Fruit fly (Drosophila melanogaster) whole organism, embryonic: ENCODE measurements around the gene CG12056.

ENCODE experiments used
- ATbp ChIP-seq: fragments of 200-800 bp; sonication (Bioruptor generic); optimal IDR thresholded peaks from 2 replicates; lab custom pipeline; 2017; ENCODE audit warnings: missing biosample characterization, mild to moderate bottlenecking, missing genetic modification characterization, missing genetic modification reagents
- B-H2 ChIP-seq: fragments of 200-800 bp; sonication (Bioruptor generic); optimal IDR thresholded peaks from 2 replicates; lab custom pipeline; 2018; ENCODE audit warnings: missing biosample characterization, mild to moderate bottlenecking, missing genetic modification characterization
- Bdp1 ChIP-seq: fragments of 200-800 bp; sonication (Bioruptor generic); optimal IDR thresholded peaks from 3 replicates; lab custom pipeline; 2016; ENCODE audit warnings: missing biosample characterization, missing genetic modification characterization
- CG10267 ChIP-seq: fragments of 200-800 bp; sonication (Bioruptor generic); optimal IDR thresholded peaks from 2 replicates; lab custom pipeline; 2018; ENCODE audit warnings: missing biosample characterization, mild to moderate bottlenecking, missing genetic modification characterization, moderate library complexity
- CG11247 ChIP-seq: fragments of 200-800 bp; sonication (Bioruptor generic); IDR thresholded peaks from 2 replicates; pipeline ENCODE4 v1.3.6; 2022; ENCODE audit warnings: missing biosample characterization, missing genetic modification characterization
- CG11723 ChIP-seq: fragments of 200-800 bp; sonication (Bioruptor generic); optimal IDR thresholded peaks from 2 replicates; lab custom pipeline; 2017; ENCODE audit warnings: missing biosample characterization, mild to moderate bottlenecking, missing genetic modification characterization
- CG12219 ChIP-seq: fragments of 200-800 bp; sonication (Bioruptor generic); optimal IDR thresholded peaks from 3 replicates; lab custom pipeline; 2018; ENCODE audit warnings: missing biosample characterization, mild to moderate bottlenecking, missing genetic modification characterization
- CG13624 ChIP-seq: fragments of 200-800 bp; sonication (Bioruptor generic); optimal IDR thresholded peaks from 2 replicates; lab custom pipeline; 2016; ENCODE audit warnings: missing biosample characterization, missing genetic modification characterization
- CG15696 ChIP-seq: fragments of 200-800 bp; sonication (Bioruptor generic); optimal IDR thresholded peaks from 2 replicates; lab custom pipeline; 2019; ENCODE audit warnings: missing biosample characterization, mild to moderate bottlenecking, missing genetic modification characterization, moderate library complexity
- CG17359 ChIP-seq: fragments of 200-800 bp; sonication (Bioruptor generic); optimal IDR thresholded peaks from 3 replicates; lab custom pipeline; 2018; ENCODE audit warnings: missing biosample characterization, mild to moderate bottlenecking, missing genetic modification characterization, moderate library complexity
- CG17568 ChIP-seq: fragments of 200-800 bp; sonication (Bioruptor generic); optimal IDR thresholded peaks from 2 replicates; lab custom pipeline; 2018; ENCODE audit warnings: missing biosample characterization, mild to moderate bottlenecking, missing genetic modification characterization, moderate library complexity
- CG3065 ChIP-seq: fragments of 200-800 bp; sonication (Bioruptor generic); optimal IDR thresholded peaks from 2 replicates; lab custom pipeline; 2016; ENCODE audit warnings: missing biosample characterization, missing genetic modification characterization
- CG34422 ChIP-seq: fragments of 200-800 bp; sonication (Bioruptor generic); IDR thresholded peaks from 3 replicates; pipeline ENCODE4 v1.3.6; 2022; ENCODE audit warnings: missing biosample characterization, missing genetic modification characterization
- CG3847 ChIP-seq: fragments of 200-800 bp; sonication (Bioruptor generic); IDR thresholded peaks from 2 replicates; pipeline ENCODE4 v1.3.6; 2022; ENCODE audit warnings: missing biosample characterization, missing genetic modification characterization
- CG4854 ChIP-seq: fragments of 200-800 bp; sonication (Bioruptor generic); optimal IDR thresholded peaks from 2 replicates; lab custom pipeline; 2016; ENCODE audit warnings: missing biosample characterization, missing genetic modification characterization, inconsistent platforms
- CG5953 ChIP-seq: fragments of 200-800 bp; sonication (Bioruptor generic); IDR thresholded peaks from 2 replicates; pipeline ENCODE4 v1.3.6; 2022; ENCODE audit warnings: missing biosample characterization, missing genetic modification characterization
- CG7745 ChIP-seq: fragments of 200-800 bp; sonication (Bioruptor generic); optimal IDR thresholded peaks from 2 replicates; lab custom pipeline; 2018; ENCODE audit warnings: missing biosample characterization, mild to moderate bottlenecking, missing genetic modification characterization, moderate library complexity
- CG7839 ChIP-seq: fragments of 200-800 bp; sonication (Bioruptor generic); optimal IDR thresholded peaks from 3 replicates; lab custom pipeline; 2018; ENCODE audit warnings: missing biosample characterization, mild to moderate bottlenecking, missing genetic modification characterization, moderate library complexity
- CG8765 ChIP-seq: fragments of 200-800 bp; sonication (Bioruptor generic); IDR thresholded peaks from 2 replicates; pipeline ENCODE4 v1.3.6; 2022; ENCODE audit warnings: missing biosample characterization, missing genetic modification characterization
- CG9215 ChIP-seq: fragments of 200-800 bp; sonication (Bioruptor generic); IDR thresholded peaks from 2 replicates; pipeline ENCODE4 v1.3.6; 2022; ENCODE audit warnings: missing biosample characterization, missing genetic modification characterization
- CG9609 ChIP-seq: fragments of 200-800 bp; sonication (Bioruptor generic); optimal IDR thresholded peaks from 3 replicates; lab custom pipeline; 2016; ENCODE audit warnings: missing biosample characterization, missing genetic modification characterization
- CG9727 ChIP-seq: fragments of 200-800 bp; sonication (Bioruptor generic); optimal IDR thresholded peaks from 3 replicates; lab custom pipeline; 2017; ENCODE audit warnings: missing biosample characterization, mild to moderate bottlenecking, missing genetic modification characterization
- CTCF ChIP-seq: fragments of 200-800 bp; sonication (Bioruptor generic); optimal IDR thresholded peaks from 2 replicates; lab custom pipeline; 2017; ENCODE audit warnings: missing biosample characterization, mild to moderate bottlenecking, missing genetic modification characterization, moderate library complexity
- CrebB ChIP-seq: fragments of 200-800 bp; sonication (Bioruptor generic); optimal IDR thresholded peaks from 3 replicates; lab custom pipeline; 2018; ENCODE audit warnings: missing biosample characterization, mild to moderate bottlenecking, missing genetic modification characterization
- D19B ChIP-seq: fragments of 200-800 bp; sonication (Bioruptor generic); optimal IDR thresholded peaks from 2 replicates; lab custom pipeline; 2017; ENCODE audit warnings: missing biosample characterization, mild to moderate bottlenecking, missing genetic modification characterization
- Dek ChIP-seq: fragments of 200-800 bp; sonication (Bioruptor generic); optimal IDR thresholded peaks from 3 replicates; lab custom pipeline; 2019; ENCODE audit warnings: missing biosample characterization, mild to moderate bottlenecking, missing genetic modification characterization, moderate library complexity
- Eip74EF ChIP-seq, 2 experiments: fragments of 200-800 bp in 1 of 2; fragments of >200 bp in 1 of 2; sonication (Bioruptor generic) in 1 of 2; optimal IDR thresholded peaks; 2 replicates each; lab custom pipeline; 2017 to 2019; ENCODE audit warnings: missing biosample characterization in 2 of 2, missing genetic modification characterization in 2 of 2, mild to moderate bottlenecking in 1 of 2, moderate library complexity in 1 of 2
- H2.0 ChIP-seq: fragments of 200-800 bp; sonication (Bioruptor generic); IDR thresholded peaks from 2 replicates; pipeline ENCODE4 v1.3.6; 2022; ENCODE audit warnings: missing biosample characterization, missing genetic modification characterization
- HLHmδ ChIP-seq: fragments of 200-800 bp; sonication (Bioruptor generic); optimal IDR thresholded peaks from 2 replicates; lab custom pipeline; 2018; ENCODE audit warnings: missing biosample characterization, mild to moderate bottlenecking, missing genetic modification characterization, moderate library complexity
- Hr3 ChIP-seq: fragments of 200-800 bp; sonication (Bioruptor generic); optimal IDR thresholded peaks from 3 replicates; lab custom pipeline; 2016; ENCODE audit warnings: missing biosample characterization, missing genetic modification characterization
- MBD-R2 ChIP-seq: fragments of 200-800 bp; sonication (Bioruptor generic); IDR thresholded peaks from 2 replicates; pipeline ENCODE4 v1.3.6; 2022; ENCODE audit warnings: missing biosample characterization, missing genetic modification characterization
- MESR4 ChIP-seq: fragments of 200-800 bp; sonication (Bioruptor generic); optimal IDR thresholded peaks from 2 replicates; lab custom pipeline; 2018; ENCODE audit warnings: missing biosample characterization, mild to moderate bottlenecking, missing genetic modification characterization, moderate library complexity
- MTF-1 ChIP-seq: fragments of 200-800 bp; sonication (Bioruptor generic); optimal IDR thresholded peaks from 2 replicates; lab custom pipeline; 2018; ENCODE audit warnings: missing biosample characterization, mild to moderate bottlenecking, missing genetic modification characterization, borderline replicate concordance
- Med ChIP-seq: fragments of 200-800 bp; sonication (Bioruptor generic); peaks from one replicate; lab custom pipeline; 2016; ENCODE audit warnings: missing biosample characterization, missing genetic modification characterization, mild to moderate bottlenecking, inconsistent platforms, moderate library complexity
- Ptx1 ChIP-seq: fragments of 200-800 bp; sonication (Bioruptor generic); IDR thresholded peaks from 2 replicates; pipeline ENCODE4 v1.3.6; 2022; ENCODE audit warnings: missing biosample characterization, missing genetic modification characterization
- Six4 ChIP-seq: fragments of 200-800 bp; sonication (Bioruptor generic); optimal IDR thresholded peaks from 2 replicates; lab custom pipeline; 2016; ENCODE audit warnings: missing biosample characterization, missing genetic modification characterization
- Trl ChIP-seq, 3 experiments: fragments of >200 bp in 2 of 3; fragments of 200-800 bp in 1 of 3; sonication (Bioruptor generic) in 1 of 3; optimal IDR thresholded peaks; 2 replicates in 1 of 3; 3 replicates in 2 of 3; lab custom pipeline; 2016 to 2017; ENCODE audit warnings: missing biosample characterization in 1 of 3, missing genetic modification characterization in 1 of 3
- ap ChIP-seq: fragments of 200-800 bp; sonication (Bioruptor generic); IDR thresholded peaks from 2 replicates; pipeline ENCODE4 v1.3.6; 2022; ENCODE audit warnings: missing biosample characterization, missing genetic modification characterization
- az2 ChIP-seq: fragments of 200-800 bp; sonication (Bioruptor generic); optimal IDR thresholded peaks from 3 replicates; lab custom pipeline; 2016; ENCODE audit warnings: missing biosample characterization, missing genetic modification characterization
- chm ChIP-seq: fragments of 200-800 bp; sonication (Bioruptor generic); IDR thresholded peaks from 2 replicates; pipeline ENCODE4 v1.3.6; 2022; ENCODE audit warnings: missing biosample characterization, missing genetic modification characterization
- corto ChIP-seq: fragments of 200-800 bp; sonication (Bioruptor generic); optimal IDR thresholded peaks from 2 replicates; lab custom pipeline; 2016; ENCODE audit warnings: missing biosample characterization, mild to moderate bottlenecking, missing genetic modification characterization, moderate library complexity
- fd96Cb ChIP-seq: fragments of 200-800 bp; sonication (Bioruptor generic); optimal IDR thresholded peaks from 2 replicates; lab custom pipeline; 2018; ENCODE audit warnings: missing biosample characterization, mild to moderate bottlenecking, missing genetic modification characterization, moderate library complexity
- fu2 ChIP-seq: fragments of 200-800 bp; sonication (Bioruptor generic); optimal IDR thresholded peaks from 2 replicates; lab custom pipeline; 2016; ENCODE audit warnings: missing biosample characterization, missing genetic modification characterization
- gcm2 ChIP-seq: fragments of 200-800 bp; sonication (Bioruptor generic); optimal IDR thresholded peaks from 2 replicates; lab custom pipeline; 2016; ENCODE audit warnings: missing biosample characterization, missing genetic modification characterization
- ham ChIP-seq: fragments of 200-800 bp; sonication (Bioruptor generic); IDR thresholded peaks from 2 replicates; pipeline ENCODE4 v1.3.6; 2022; ENCODE audit warnings: missing biosample characterization, missing genetic modification characterization
- lab ChIP-seq: fragments of 200-800 bp; sonication (Bioruptor generic); optimal IDR thresholded peaks from 3 replicates; lab custom pipeline; 2017; ENCODE audit warnings: missing biosample characterization, missing genetic modification characterization, mild to moderate bottlenecking, moderate library complexity, missing genetic modification reagents
- lmd ChIP-seq: fragments of 200-800 bp; sonication (Bioruptor generic); IDR thresholded peaks from 2 replicates; pipeline ENCODE4 v1.3.6; 2022; ENCODE audit warnings: missing biosample characterization, missing genetic modification characterization
- pros ChIP-seq: fragments of 200-800 bp; sonication (Bioruptor generic); optimal IDR thresholded peaks from 3 replicates; lab custom pipeline; 2019; ENCODE audit warnings: missing biosample characterization, mild to moderate bottlenecking, missing genetic modification characterization, moderate library complexity
- sima ChIP-seq: fragments of 200-800 bp; sonication (Bioruptor generic); optimal IDR thresholded peaks from 2 replicates; lab custom pipeline; 2016; ENCODE audit warnings: missing biosample characterization, missing genetic modification characterization
- stc ChIP-seq: fragments of 200-800 bp; sonication (Bioruptor generic); IDR thresholded peaks from 2 replicates; pipeline ENCODE4 v1.3.6; 2022; ENCODE audit warnings: missing biosample characterization, missing genetic modification characterization
- wek ChIP-seq: fragments of 200-800 bp; sonication (Bioruptor generic); optimal IDR thresholded peaks from 3 replicates; lab custom pipeline; 2018; ENCODE audit warnings: missing biosample characterization, mild to moderate bottlenecking, missing genetic modification characterization, moderate library complexity

CG12056 gene

DNA sequence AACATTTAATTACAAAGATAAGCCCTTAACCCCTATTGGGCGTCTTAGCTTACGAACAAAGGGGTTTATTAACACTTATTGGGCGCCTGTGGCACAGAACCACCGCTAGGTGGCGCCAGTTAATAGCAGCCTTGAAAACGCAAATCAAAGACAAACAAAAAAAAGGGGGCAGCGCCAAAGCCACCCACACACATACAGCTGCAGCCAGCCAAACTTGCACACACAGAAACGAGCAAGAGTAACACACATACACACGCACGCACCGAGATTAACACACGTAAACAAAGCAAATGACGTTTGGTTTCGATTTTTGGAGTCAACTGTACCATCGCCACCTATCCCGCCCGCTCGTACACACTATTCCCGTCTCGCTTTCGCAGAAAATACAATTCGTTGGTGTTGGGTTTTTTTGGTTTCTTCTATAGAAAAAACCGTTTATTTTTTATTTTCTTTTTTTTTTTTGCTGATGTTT, 40.3 kb upstream of the CG12056 start (continued):
- peak; percentile 10 for TF ChIP-seq corto (GFP tag; lab: Kevin White, UChicago)
- peak; percentile 17 for TF ChIP-seq Hr3 (GFP tag; lab: Kevin White, UChicago)
- TF ChIP-seq CG3847 = peak; percentile 36
- TF ChIP-seq CG34422 = no peak
- peak; percentile 33 for TF ChIP-seq CG7839
- TF ChIP-seq B-H2 (GFP tag; lab: Kevin White, UChicago) = no peak
- TF ChIP-seq CG17568 (GFP tag; lab: Kevin White, UChicago) = no peak
- TF ChIP-seq CG4854 (GFP tag; lab: Kevin White, UChicago) = no peak
- no peak for TF ChIP-seq gcm2
- TF ChIP-seq Six4 = no peak
- TF ChIP-seq ATbp (GFP tag; lab: Kevin White, UChicago) = peak; percentile 84
- TF ChIP-seq CG13624 (GFP tag; lab: Kevin White, UChicago) = peak; percentile 57
- peak; percentile 57; the same call in 1 of the 2 replicates for TF ChIP-seq Ptx1 (GFP tag; lab: Robert Waterston, UW)
- no peak for TF ChIP-seq CG7745 (tag; lab: Kevin White, UChicago)
- TF ChIP-seq Bdp1 (GFP tag; lab: Kevin White, UChicago) = no peak
- TF ChIP-seq lmd (GFP tag; lab: Robert Waterston, UW) = no peak
- peak; percentile 81 for TF ChIP-seq Med
- no peak for TF ChIP-seq CG8765 (GFP tag; lab: Robert Waterston, UW)
- no peak for TF ChIP-seq fu2
- peak; percentile 40 for TF ChIP-seq MESR4 (GFP tag; lab: Kevin White, UChicago)
- TF ChIP-seq ham = no peak
- TF ChIP-seq CG10267 (tag; lab: Kevin White, UChicago) = peak; percentile 24
- TF ChIP-seq D19B (GFP tag; lab: Kevin White, UChicago) = no peak
- no peak for TF ChIP-seq sima (GFP tag; lab: Kevin White, UChicago)
- peak; percentile 32 for TF ChIP-seq CG17359
- peak; percentile 33 for TF ChIP-seq az2 (GFP tag; lab: Kevin White, UChicago)
- TF ChIP-seq CG5953 (GFP tag; lab: Robert Waterston, UW) = no peak
- no peak for TF ChIP-seq CG9609 (GFP tag; lab: Kevin White, UChicago)
- no peak for TF ChIP-seq HLHmδ (GFP tag; lab: Kevin White, UChicago)
- peak; percentile 95 for TF ChIP-seq CTCF (GFP tag; lab: Kevin White, UChicago)
- TF ChIP-seq CrebB (tag; lab: Kevin White, UChicago) = peak; percentile 12
- no peak for TF ChIP-seq wek (GFP tag; lab: Kevin White, UChicago)
- TF ChIP-seq fd96Cb (tag; lab: Kevin White, UChicago) = no peak
- TF ChIP-seq pros (GFP tag; lab: Kevin White, UChicago) = peak; percentile 70
- TF ChIP-seq CG9727 (GFP tag; lab: Kevin White, UChicago) = peak; percentile 30
- no peak for TF ChIP-seq lab (GFP tag; lab: Kevin White, UChicago)
- TF ChIP-seq Dek (tag; lab: Kevin White, UChicago) = peak; percentile 35
- TF ChIP-seq CG11723 (GFP tag; lab: Kevin White, UChicago) = no peak
- 0 out of 2 replicates have a peak, but pooled peaks have one; percentile 11 for TF ChIP-seq stc (GFP tag; lab: Robert Waterston, UW)
- TF ChIP-seq CG11247 = peak; percentile 11; the same call in 1 of the 2 replicates
- peak; percentile 64; the same call in 1 of the 2 replicates for TF ChIP-seq chm
- TF ChIP-seq Trl (optimal IDR thresholded peaks at IDR 0.05; lab: Kevin White, UChicago) = no peak
- no peak for TF ChIP-seq Trl (GFP tag; optimal IDR thresholded peaks at IDR 0.05; lab: Kevin White, UChicago)
- TF ChIP-seq CG12219 (GFP tag; lab: Kevin White, UChicago) = no peak
- TF ChIP-seq CG9215 (GFP tag; lab: Robert Waterston, UW) = no peak
- TF ChIP-seq ap (GFP tag; lab: Robert Waterston, UW) = no peak
- no peak for TF ChIP-seq H2.0
- TF ChIP-seq MBD-R2 = peak; percentile 31
- peak; percentile 12 for TF ChIP-seq CG3065 (GFP tag; lab: Kevin White, UChicago)
- TF ChIP-seq CG15696 (tag; lab: Kevin White, UChicago) = no peak
- TF ChIP-seq Eip74EF (GFP tag; optimal IDR thresholded peaks at IDR 0.05; lab: Kevin White, UChicago) = no peak
- no peak for TF ChIP-seq MTF-1 (GFP tag; lab: Kevin White, UChicago)
